Fruit fly (Drosophila melanogaster) whole organism, larva: ENCODE data around the gene Argp.

ENCODE experiments used
- noc ChIP-seq: fragments of 200-800 bp; sonication (Bioruptor generic); optimal IDR thresholded peaks from 3 replicates; lab custom pipeline; 2019; ENCODE audit warnings: missing biosample characterization, mild to moderate bottlenecking, missing genetic modification characterization, moderate library complexity

Gene Argp

dm6 chr3R:13682994-13683623, 26.6 kb downstream of the Argp start:
- no peak for TF ChIP-seq noc (tag; lab: Kevin White, UChicago)

dm6 chr3R:13676137-13677086, 33.3 kb downstream of the Argp start, which contains the start of the genes Lkb1 and CG9588:
Gene Lkb1, plus strand, starts transcription at chr3R:13676549.
Gene CG9588, minus strand, starts transcription at chr3R:13676681.
- TF ChIP-seq noc (tag; lab: Kevin White, UChicago), result no peak

- no peak for TF ChIP-seq noc (tag; lab: Kevin White, UChicago)
Observed at dm6 chr3R:13674492-13675033, 35.2 kb downstream of the Argp start, which contains the start of gene Task6. Gene Task6, minus strand, starts transcription at chr3R:13674542.

- no peak for TF ChIP-seq noc (tag; lab: Kevin White, UChicago)
Observed at dm6 chr3R:13672898-13673297, 36.8 kb downstream of the Argp start.

- no peak for TF ChIP-seq noc (tag; lab: Kevin White, UChicago)
Observed at dm6 chr3R:13665992-13666391, 43.7 kb downstream of the Argp start.

- no peak for TF ChIP-seq noc (tag; lab: Kevin White, UChicago)
Observed at dm6 chr3R:13662149-13662548, 47.6 kb downstream of the Argp start.

dm6 chr3R:13660924-13661659, 48.6 kb downstream of the Argp start, which contains the start of gene B52:
Gene B52, plus strand, starts transcription at chr3R:13661311.
- TF ChIP-seq noc (tag; lab: Kevin White, UChicago), result peak; percentile 71

dm6 chr3R:13659865-13660738, 49.6 kb downstream of the Argp start, which contains the start of gene Hrb87F:
Gene Hrb87F, minus strand, starts transcription at chr3R:13660531.
- TF ChIP-seq noc (tag; lab: Kevin White, UChicago), result no peak
